Fruit fly (Drosophila melanogaster): ENCODE results near the gene Cpr97Eb.

The Cpr97Eb gene

dm6 chr3R:27069201-27069600 is 21.7 kb downstream of the Cpr97Eb start:
- TF ChIP-seq CG7045 (GFP tag; optimal IDR thresholded peaks at IDR 0.05) (no peak), cnc (optimal IDR thresholded peaks at IDR 0.05) (no peak), tj (GFP tag; optimal IDR thresholded peaks at IDR 0.05) (no peak), bab1 (GFP tag; optimal IDR thresholded peaks at IDR 0.05) (no peak), kay (GFP tag; ENCODE audit: borderline replicate concordance) (peak; percentile 75), toe (GFP tag; optimal IDR thresholded peaks at IDR 0.05) (no peak), Clk (GFP tag; optimal IDR thresholded peaks at IDR 0.05) (no peak)

dm6 chr3R:27067362-27067761 is 23.6 kb downstream of the Cpr97Eb start:
- TF ChIP-seq CG14711 (tag; optimal IDR thresholded peaks at IDR 0.05) = peak; percentile 8
- TF ChIP-seq bab1 (GFP tag; optimal IDR thresholded peaks at IDR 0.05) = no peak
- no peak for TF ChIP-seq toe (GFP tag; optimal IDR thresholded peaks at IDR 0.05)

- no peak for TF ChIP-seq CG33017 (tag; optimal IDR thresholded peaks at IDR 0.05)
- no peak for TF ChIP-seq kay (GFP tag; ENCODE audit: borderline replicate concordance)
- TF ChIP-seq Mnt (GFP tag; optimal IDR thresholded peaks at IDR 0.05) = no peak
These were observed 25.8 kb downstream of the Cpr97Eb start, which contains the start of gene CG43935 for dm6 chr3R:27065136-27065535. Gene CG43935 (plus strand): TSS chr3R:27065436.

dm6 chr3R:27064099-27064498 is 26.8 kb downstream of the Cpr97Eb start, which contains the start of gene Nep5:
Gene Nep5 (minus strand): TSS chr3R:27064199.
- no peak for TF ChIP-seq ovo (GFP tag; optimal IDR thresholded peaks at IDR 0.05)
- no peak for TF ChIP-seq cnc (optimal IDR thresholded peaks at IDR 0.05)

dm6 chr3R:27061916-27062315 is 29.0 kb downstream of the Cpr97Eb start, which contains the start of gene CG34292:
Gene CG34292 (plus strand): TSS chr3R:27062216.
- no peak for TF ChIP-seq cnc (optimal IDR thresholded peaks at IDR 0.05)
- TF ChIP-seq Hr96 (GFP tag; optimal IDR thresholded peaks at IDR 0.05) = no peak
- TF ChIP-seq Crg-1 (GFP tag; optimal IDR thresholded peaks at IDR 0.05) = no peak
- TF ChIP-seq bab1 (GFP tag; optimal IDR thresholded peaks at IDR 0.05) = no peak
- no peak for TF ChIP-seq CG5204 (GFP tag; optimal IDR thresholded peaks at IDR 0.05)
- TF ChIP-seq CG11617 (GFP tag; optimal IDR thresholded peaks at IDR 0.05) = no peak
- TF ChIP-seq CG7045 (GFP tag; optimal IDR thresholded peaks at IDR 0.05) = no peak
- TF ChIP-seq ovo (GFP tag; optimal IDR thresholded peaks at IDR 0.05) = no peak
- TF ChIP-seq Mnt (GFP tag; optimal IDR thresholded peaks at IDR 0.05) = no peak
- TF ChIP-seq CG33017 (tag; optimal IDR thresholded peaks at IDR 0.05) = no peak
- TF ChIP-seq tj (GFP tag; optimal IDR thresholded peaks at IDR 0.05) = no peak
- no peak for TF ChIP-seq CG1620 (GFP tag; optimal IDR thresholded peaks at IDR 0.05)
- TF ChIP-seq toe (GFP tag; optimal IDR thresholded peaks at IDR 0.05) = no peak
- no peak for TF ChIP-seq CG12768 (GFP tag; optimal IDR thresholded peaks at IDR 0.05)
- TF ChIP-seq cic (GFP tag; optimal IDR thresholded peaks at IDR 0.05) = no peak
- no peak for TF ChIP-seq CG14711 (tag; optimal IDR thresholded peaks at IDR 0.05)
- TF ChIP-seq CG7101 (tag; optimal IDR thresholded peaks at IDR 0.05) = no peak

- TF ChIP-seq pad (GFP tag; optimal IDR thresholded peaks at IDR 0.05) = no peak
- TF ChIP-seq Clk (GFP tag; optimal IDR thresholded peaks at IDR 0.05) = no peak
These were observed 34.8 kb downstream of the Cpr97Eb start for dm6 chr3R:27056152-27056551.

- TF ChIP-seq CG33017 (tag; optimal IDR thresholded peaks at IDR 0.05) (no peak), CG7101 (tag; optimal IDR thresholded peaks at IDR 0.05) (no peak), cnc (optimal IDR thresholded peaks at IDR 0.05) (no peak), CG1620 (GFP tag; optimal IDR thresholded peaks at IDR 0.05) (no peak)
These were observed 41.4 kb downstream of the Cpr97Eb start for dm6 chr3R:27049549-27049948.

dm6 chr3R:27048561-27049270 is 42.2 kb downstream of the Cpr97Eb start, which contains the start of gene TwdlT:
Gene TwdlT (plus strand): TSS chr3R:27049220.
- TF ChIP-seq kay (GFP tag; ENCODE audit: borderline replicate concordance) (no peak), CG5204 (GFP tag; optimal IDR thresholded peaks at IDR 0.05) (no peak), toe (GFP tag; optimal IDR thresholded peaks at IDR 0.05) (no peak), Hr96 (GFP tag; optimal IDR thresholded peaks at IDR 0.05) (no peak), CG11617 (GFP tag; optimal IDR thresholded peaks at IDR 0.05) (no peak), CG14711 (tag; optimal IDR thresholded peaks at IDR 0.05) (no peak), CG7045 (GFP tag; optimal IDR thresholded peaks at IDR 0.05) (no peak)
